Fruit fly (Drosophila melanogaster) whole organism, prepupa: Measurements from ENCODE around the gene Top3beta.
A peak's percentile ranks its signal among the peaks of the same experiment; 100 is the strongest.

Source experiments
- CG10631 ChIP-seq: fragments of 200-800 bp; sonication (Bioruptor generic); optimal IDR thresholded peaks from 2 replicates; lab custom pipeline; 2016; ENCODE audit warnings: missing biosample characterization, missing genetic modification characterization
- CG10669 ChIP-seq: fragments of 200-800 bp; sonication (Bioruptor generic); optimal IDR thresholded peaks from 3 replicates; lab custom pipeline; 2018; ENCODE audit warnings: missing biosample characterization, mild to moderate bottlenecking, missing genetic modification characterization, moderate library complexity
- CG15336 ChIP-seq: fragments of 200-800 bp; sonication (Bioruptor generic); IDR thresholded peaks from 2 replicates; pipeline ENCODE4 v1.3.6; 2022; ENCODE audit warnings: missing biosample characterization, missing genetic modification characterization
- CG1621 ChIP-seq: fragments of 200-800 bp; sonication (Bioruptor generic); optimal IDR thresholded peaks from 3 replicates; lab custom pipeline; 2018; ENCODE audit warnings: missing biosample characterization, mild to moderate bottlenecking, missing genetic modification characterization
- CG16779 ChIP-seq: fragments of 200-800 bp; sonication (Bioruptor generic); optimal IDR thresholded peaks from 3 replicates; lab custom pipeline; 2017; ENCODE audit warnings: missing biosample characterization, mild to moderate bottlenecking, missing genetic modification characterization
- CG31627 ChIP-seq: fragments of 200-800 bp; sonication (Bioruptor generic); optimal IDR thresholded peaks from 3 replicates; lab custom pipeline; 2016; ENCODE audit warnings: missing biosample characterization, missing genetic modification characterization
- CG32006 ChIP-seq: fragments of 200-800 bp; sonication (Bioruptor generic); optimal IDR thresholded peaks from 3 replicates; lab custom pipeline; 2017; ENCODE audit warnings: missing biosample characterization, mild to moderate bottlenecking, missing genetic modification characterization
- CG34406 ChIP-seq: fragments of 200-800 bp; sonication (Bioruptor generic); optimal IDR thresholded peaks from 3 replicates; lab custom pipeline; 2016; ENCODE audit warnings: missing biosample characterization, missing genetic modification characterization
- CG3919 ChIP-seq: fragments of 200-800 bp; sonication (Bioruptor generic); optimal IDR thresholded peaks from 3 replicates; lab custom pipeline; 2016; ENCODE audit warnings: missing biosample characterization, missing genetic modification characterization
- CG4318 ChIP-seq: fragments of 200-800 bp; sonication (Bioruptor generic); optimal IDR thresholded peaks from 3 replicates; lab custom pipeline; 2017; ENCODE audit warnings: missing biosample characterization, mild to moderate bottlenecking, missing genetic modification characterization
- CG6163 ChIP-seq: fragments of 200-800 bp; sonication (Bioruptor generic); IDR thresholded peaks from 3 replicates; pipeline ENCODE4 v1.3.6; 2022; ENCODE audit warnings: missing biosample characterization, missing genetic modification characterization
- CG6792 ChIP-seq: fragments of 200-800 bp; sonication (Bioruptor generic); optimal IDR thresholded peaks from 3 replicates; lab custom pipeline; 2016; ENCODE audit warnings: missing biosample characterization, missing genetic modification characterization
- CG6808 ChIP-seq: fragments of 200-800 bp; sonication (Bioruptor generic); optimal IDR thresholded peaks from 3 replicates; lab custom pipeline; 2017; ENCODE audit warnings: missing biosample characterization, missing genetic modification characterization, mild to moderate bottlenecking, moderate library complexity, missing genetic modification reagents
- CG7368 ChIP-seq: fragments of 200-800 bp; sonication (Bioruptor generic); optimal IDR thresholded peaks from 3 replicates; lab custom pipeline; 2016; ENCODE audit warnings: missing biosample characterization, missing genetic modification characterization
- CG8119 ChIP-seq: fragments of 200-800 bp; sonication (Bioruptor generic); IDR thresholded peaks from 3 replicates; pipeline ENCODE4 v1.3.6; 2022; ENCODE audit warnings: missing biosample characterization, missing genetic modification characterization
- Ets21C ChIP-seq: fragments of 200-800 bp; sonication (Bioruptor generic); optimal IDR thresholded peaks from 3 replicates; lab custom pipeline; 2016; ENCODE audit warnings: missing biosample characterization, missing genetic modification characterization
- Gug ChIP-seq: fragments of 200-800 bp; sonication (Bioruptor generic); IDR thresholded peaks from 2 replicates; pipeline ENCODE4 v1.3.6; 2022; ENCODE audit warnings: missing biosample characterization, missing genetic modification characterization
- Hr4 ChIP-seq: fragments of 200-800 bp; sonication (Bioruptor generic); optimal IDR thresholded peaks from 3 replicates; lab custom pipeline; 2016; ENCODE audit warnings: missing biosample characterization, missing genetic modification characterization
- Lpt ChIP-seq: fragments of 200-800 bp; sonication (Bioruptor generic); optimal IDR thresholded peaks from 3 replicates; lab custom pipeline; 2016; ENCODE audit warnings: missing biosample characterization, missing genetic modification characterization
- Met ChIP-seq: fragments of 200-800 bp; sonication (Bioruptor generic); optimal IDR thresholded peaks from 3 replicates; lab custom pipeline; 2016; ENCODE audit warnings: missing biosample characterization, missing genetic modification characterization
- Sox102F ChIP-seq: fragments of 200-800 bp; sonication (Bioruptor generic); optimal IDR thresholded peaks from 2 replicates; lab custom pipeline; 2016; ENCODE audit warnings: missing biosample characterization, mild to moderate bottlenecking, missing genetic modification characterization
- achi ChIP-seq: fragments of 200-800 bp; sonication (Bioruptor generic); optimal IDR thresholded peaks from 3 replicates; lab custom pipeline; 2016; ENCODE audit warnings: missing biosample characterization, missing genetic modification characterization
- dac ChIP-seq: fragments of 200-800 bp; sonication (Bioruptor generic); optimal IDR thresholded peaks from 2 replicates; lab custom pipeline; 2017; ENCODE audit warnings: missing biosample characterization, mild to moderate bottlenecking, missing genetic modification characterization
- dsx ChIP-seq: fragments of 200-800 bp; optimal IDR thresholded peaks from 3 replicates; lab custom pipeline; 2019; ENCODE audit warnings: missing biosample characterization, mild to moderate bottlenecking, missing genetic modification characterization, moderate library complexity; ENCODE audit not compliant: poor library complexity, severe bottlenecking
- fd59A ChIP-seq: fragments of 200-800 bp; sonication (Bioruptor generic); optimal IDR thresholded peaks from 2 replicates; lab custom pipeline; 2017; ENCODE audit warnings: missing biosample characterization, mild to moderate bottlenecking, missing genetic modification characterization, missing genetic modification reagents
- fd85E ChIP-seq: fragments of 200-800 bp; sonication (Bioruptor generic); optimal IDR thresholded peaks from 3 replicates; lab custom pipeline; 2016; ENCODE audit warnings: missing biosample characterization, missing genetic modification characterization
- fkh ChIP-seq: fragments of 200-800 bp; sonication (Bioruptor generic); optimal IDR thresholded peaks from 3 replicates; lab custom pipeline; 2017; ENCODE audit warnings: missing biosample characterization, mild to moderate bottlenecking, missing genetic modification characterization, moderate library complexity
- lz ChIP-seq: fragments of 200-800 bp; sonication (Bioruptor generic); optimal IDR thresholded peaks from 3 replicates; lab custom pipeline; 2016; ENCODE audit warnings: missing biosample characterization, missing genetic modification characterization
- net ChIP-seq: fragments of 200-800 bp; sonication (Bioruptor generic); optimal IDR thresholded peaks from 3 replicates; lab custom pipeline; 2016; ENCODE audit warnings: missing biosample characterization, missing genetic modification characterization
- salr ChIP-seq, 2 experiments: fragments of 200-800 bp; sonication (Bioruptor generic); optimal IDR thresholded peaks; 3 replicates each; lab custom pipeline; 2016 to 2018; ENCODE audit warnings: missing biosample characterization in 2 of 2, missing genetic modification characterization in 2 of 2, mild to moderate bottlenecking in 1 of 2
- ss ChIP-seq, 2 experiments: fragments of 200-800 bp; sonication (Bioruptor generic); optimal IDR thresholded peaks; 2 replicates in 1 of 2; 3 replicates in 1 of 2; lab custom pipeline; 2017 to 2018; ENCODE audit warnings: mild to moderate bottlenecking in 2 of 2, missing biosample characterization in 2 of 2, missing genetic modification characterization in 2 of 2, moderate library complexity in 1 of 2
- svp ChIP-seq: fragments of 200-800 bp; sonication (Bioruptor generic); peaks from one replicate; lab custom pipeline; 2016; ENCODE audit warnings: missing biosample characterization, missing genetic modification characterization
- topi ChIP-seq: fragments of 200-800 bp; sonication (Bioruptor generic); optimal IDR thresholded peaks from 3 replicates; lab custom pipeline; 2016; ENCODE audit warnings: missing biosample characterization, missing genetic modification characterization
- vri ChIP-seq: fragments of 200-800 bp; sonication (Bioruptor generic); optimal IDR thresholded peaks from 3 replicates; lab custom pipeline; 2016; ENCODE audit warnings: missing biosample characterization, mild to moderate bottlenecking, missing genetic modification characterization

Top3beta gene

DNA sequence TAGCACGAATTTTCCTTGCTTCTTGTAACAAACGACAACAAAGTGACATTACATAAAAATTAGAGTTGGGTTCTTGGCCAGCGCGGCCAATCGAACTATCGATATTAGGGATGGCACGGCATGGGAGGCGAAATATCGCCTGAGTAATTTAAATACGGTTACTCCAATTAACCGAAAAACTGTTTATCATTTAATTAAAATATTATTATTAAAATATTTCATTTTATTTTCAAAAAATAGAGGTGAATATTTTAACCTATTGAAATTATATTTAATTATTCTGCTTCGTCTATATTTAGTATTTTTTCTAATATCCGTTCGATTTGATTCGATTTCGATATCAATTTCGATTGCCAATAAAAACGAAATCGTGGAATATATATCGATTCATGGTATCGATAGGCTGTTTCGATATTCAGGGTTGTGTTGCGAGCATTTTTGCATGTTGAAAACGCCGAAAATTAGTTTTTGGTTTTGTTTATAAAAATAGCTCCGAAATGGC, 32.3 kb downstream of the Top3beta start, which contains the start of the genes Rbcn-3A and Spx (continued):
- TF ChIP-seq salr (GFP tag; optimal IDR thresholded peaks at IDR 0.05; lab: Kevin White, UChicago), result no peak
- no peak for TF ChIP-seq CG7368 (GFP tag; lab: Kevin White, UChicago)
- no peak for TF ChIP-seq Hr4 (GFP tag; lab: Kevin White, UChicago)
- no peak for TF ChIP-seq CG32006 (GFP tag; lab: Kevin White, UChicago)
- TF ChIP-seq CG6792, result no peak
- no peak for TF ChIP-seq CG3919 (GFP tag; lab: Kevin White, UChicago)
- TF ChIP-seq CG4318 (GFP tag; lab: Kevin White, UChicago), result no peak
- no peak for TF ChIP-seq fd59A (GFP tag; lab: Kevin White, UChicago)
- TF ChIP-seq CG15336 (GFP tag; lab: Robert Waterston, UW), result no peak
- no peak for TF ChIP-seq fd85E (GFP tag; lab: Kevin White, UChicago)
- TF ChIP-seq CG6808 (GFP tag; lab: Kevin White, UChicago), result no peak
- TF ChIP-seq svp (GFP tag; lab: Kevin White, UChicago), result no peak
- peak; percentile 3 for TF ChIP-seq CG31627 (GFP tag; lab: Kevin White, UChicago)
- no peak for TF ChIP-seq CG8119 (GFP tag; lab: Robert Waterston, UW)
- no peak for TF ChIP-seq Lpt (GFP tag; lab: Kevin White, UChicago)
- TF ChIP-seq dsx (GFP tag; lab: Kevin White, UChicago), result peak; percentile 45
- peak; percentile 47 for TF ChIP-seq achi
- TF ChIP-seq net (GFP tag; lab: Kevin White, UChicago), result no peak
- no peak for TF ChIP-seq CG1621
- no peak for TF ChIP-seq Gug (GFP tag; lab: Robert Waterston, UW)
- TF ChIP-seq Met (GFP tag; lab: Kevin White, UChicago), result no peak
- no peak for TF ChIP-seq CG10669 (GFP tag; lab: Kevin White, UChicago)
- TF ChIP-seq lz (GFP tag; lab: Kevin White, UChicago), result peak; percentile 9
- TF ChIP-seq Sox102F, result no peak
- no peak for TF ChIP-seq dac (GFP tag; lab: Kevin White, UChicago)
- peak; percentile 10 for TF ChIP-seq CG34406 (GFP tag; lab: Kevin White, UChicago)
- no peak for TF ChIP-seq CG16779 (tag; lab: Kevin White, UChicago)
- peak; percentile 39 for TF ChIP-seq vri
- TF ChIP-seq ss (GFP tag; optimal IDR thresholded peaks at IDR 0.05; lab: Kevin White, UChicago), result no peak
- TF ChIP-seq CG6163, result no peak
- TF ChIP-seq topi, result peak; percentile 13
- TF ChIP-seq, all 60 proteins: peak for 13

DNA sequence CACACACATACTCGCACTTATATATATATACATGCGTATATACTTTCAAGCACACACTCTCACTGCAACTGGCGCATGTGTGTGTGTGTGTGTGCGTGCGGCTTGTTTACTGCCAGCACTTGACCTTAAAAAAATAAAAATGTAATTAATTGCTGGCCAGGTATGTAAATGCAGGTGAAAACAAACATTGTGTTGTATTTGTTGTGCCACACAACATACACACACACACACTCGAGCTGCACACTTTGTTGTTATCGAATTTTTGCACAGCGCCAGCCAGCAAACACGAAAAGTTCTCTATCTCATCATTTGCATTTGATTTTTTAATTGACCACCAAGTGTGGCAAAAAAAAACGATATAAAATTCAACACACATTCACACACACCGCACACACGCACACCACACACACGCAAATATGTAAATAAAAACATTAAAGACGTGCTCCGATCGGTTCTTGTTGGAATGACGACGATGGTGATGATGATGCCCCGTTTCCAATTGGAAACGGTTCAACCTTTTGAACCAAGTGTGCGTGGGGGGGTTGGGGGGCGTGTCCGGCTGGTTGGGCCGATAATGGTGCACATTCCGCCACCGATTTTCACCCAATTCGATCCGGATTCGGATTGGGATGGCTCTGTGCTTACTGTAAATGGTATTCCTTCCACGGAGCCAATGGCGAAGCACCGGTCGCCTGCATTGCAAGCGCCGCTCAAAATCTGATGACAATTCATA, 33.0 kb downstream of the Top3beta start:
- TF ChIP-seq CG34406 (GFP tag; lab: Kevin White, UChicago) (no peak), fkh (GFP tag; lab: Kevin White, UChicago) (no peak), CG15336 (GFP tag; lab: Robert Waterston, UW) (no peak), CG10631 (GFP tag; lab: Kevin White, UChicago) (no peak), CG16779 (tag; lab: Kevin White, UChicago) (no peak), dsx (GFP tag; lab: Kevin White, UChicago) (peak; percentile 49), svp (GFP tag; lab: Kevin White, UChicago) (peak; percentile 58)

DNA sequence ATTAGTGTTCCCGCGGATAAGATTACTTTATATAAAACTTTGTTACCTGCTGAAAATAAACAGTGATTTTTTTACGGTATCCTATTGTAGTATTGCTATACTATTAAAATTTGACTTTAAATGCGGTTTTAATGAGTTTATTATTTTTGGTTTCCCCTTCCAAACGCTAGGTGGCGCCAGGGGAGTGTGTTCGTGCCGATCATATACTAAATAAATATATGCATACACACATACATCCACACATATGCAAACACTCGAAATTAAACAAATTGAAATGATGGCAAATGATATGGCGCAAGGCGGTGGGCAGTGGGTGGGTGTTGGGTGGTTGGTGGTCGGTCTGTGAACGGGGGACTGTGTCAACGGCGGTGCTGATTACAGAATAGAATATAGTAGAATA, 34.1 kb downstream of the Top3beta start:
- TF ChIP-seq fkh (GFP tag; lab: Kevin White, UChicago) (peak; percentile 76), Ets21C (GFP tag; lab: Kevin White, UChicago) (no peak)
